Worm (Caenorhabditis elegans) whole organism, early embryonic: Measurements from ENCODE around the gene C14H10.3.

Experiments
- F13C5.2 ChIP-seq: sonication (generic microtip); optimal IDR thresholded peaks from 2 replicates; lab custom pipeline; 2017; ENCODE audit warnings: mild to moderate bottlenecking, missing genetic modification characterization, inconsistent platforms, missing compliant biosample characterization
- ama-1 ChIP-seq: fragments of 150-350 bp; optimal IDR thresholded peaks from 2 replicates; lab custom pipeline; 2014
- flt-1 ChIP-seq: fragments of 200-800 bp; sonication (Bioruptor generic); IDR thresholded peaks from 2 replicates; pipeline ENCODE4 v1.3.6; 2022; ENCODE audit warnings: missing genetic modification characterization, missing compliant biosample characterization
- hnd-1 ChIP-seq: sonication (generic microtip); optimal IDR thresholded peaks from 2 replicates; lab custom pipeline; 2016; ENCODE audit warnings: missing genetic modification characterization, missing compliant biosample characterization
- pes-1 ChIP-seq: fragments of 200-800 bp; sonication (Bioruptor generic); IDR thresholded peaks from 2 replicates; pipeline ENCODE4 v1.3.6; 2022; ENCODE audit warnings: missing genetic modification reagents, missing genetic modification characterization, missing compliant biosample characterization
- scrt-1 ChIP-seq: fragments of 200-800 bp; sonication (Bioruptor generic); IDR thresholded peaks from 2 replicates; pipeline ENCODE4 v1.3.6; 2022; ENCODE audit warnings: missing genetic modification characterization, missing compliant biosample characterization
- sea-1 ChIP-seq: fragments of 200-800 bp; sonication (Bioruptor generic); conservative IDR thresholded peaks from 2 replicates; pipeline ENCODE4 v1.3.6; 2022; ENCODE audit warnings: missing genetic modification characterization, missing compliant biosample characterization
- tbx-11 ChIP-seq: fragments of 200-800 bp; sonication (Bioruptor generic); IDR thresholded peaks from 2 replicates; pipeline ENCODE4 v1.3.6; 2022; ENCODE audit warnings: missing genetic modification characterization, missing compliant biosample characterization
- tbx-37 ChIP-seq: fragments of 200-800 bp; sonication (Bioruptor generic); conservative IDR thresholded peaks from 2 replicates; pipeline ENCODE4 v1.3.6; 2022; ENCODE audit warnings: missing genetic modification reagents, missing genetic modification characterization, missing compliant biosample characterization
- tra-4 ChIP-seq: sonication (generic microtip); optimal IDR thresholded peaks from 2 replicates; lab custom pipeline; 2017; ENCODE audit warnings: missing genetic modification characterization, missing compliant biosample characterization

DNA sequence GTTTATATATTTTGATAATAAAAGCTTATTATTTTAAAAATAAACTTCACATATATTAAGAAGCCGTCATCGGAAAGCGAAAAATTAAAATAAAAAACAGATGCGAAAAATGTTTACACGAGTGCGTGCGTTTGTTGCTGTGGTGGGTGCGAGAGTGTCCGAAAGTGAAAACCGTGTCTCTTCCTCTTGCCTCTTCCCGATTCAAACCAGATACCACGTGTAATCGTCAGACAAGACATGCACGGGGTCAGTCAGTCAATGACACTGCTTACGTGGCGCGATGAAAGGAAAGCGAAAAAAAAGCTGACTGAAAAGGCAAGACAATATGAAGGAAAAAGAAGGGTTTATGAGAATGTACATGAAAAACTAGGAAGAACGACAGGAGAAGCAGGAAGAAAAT is 2.9 kb upstream of the C14H10.3 start:
- TF ChIP-seq scrt-1 (GFP tag; lab: Robert Waterston, UW) (no peak), ama-1 (lab: Kevin White, UChicago) (no peak), F13C5.2 (tag; lab: Kevin White, UChicago) (no peak), tbx-11 (no peak), sea-1 (GFP tag; lab: Robert Waterston, UW) (no peak), tbx-37 (GFP tag; lab: Robert Waterston, UW) (no peak), pes-1 (GFP tag; lab: Robert Waterston, UW) (no peak), hnd-1 (no peak), flt-1 (GFP tag; lab: Robert Waterston, UW) (no peak), tra-4 (tag; lab: Kevin White, UChicago) (no peak)
